Worm (Caenorhabditis elegans) whole organism, young adult: Measurements from ENCODE around the gene sre-32.

ENCODE experiments used
- D2030.7 ChIP-seq: fragments of 200-800 bp; sonication (Bioruptor generic); IDR thresholded peaks from 2 replicates; pipeline ENCODE4 v1.3.6; 2022; ENCODE audit warnings: missing genetic modification reagents, missing genetic modification characterization, missing compliant biosample characterization
- F23B12.7 ChIP-seq: sonication (generic microtip); optimal IDR thresholded peaks from 2 replicates; lab custom pipeline; 2017; ENCODE audit warnings: missing genetic modification characterization, mild to moderate bottlenecking, missing compliant biosample characterization, antibody characterized with exemption, moderate library complexity; ENCODE audit not compliant: insufficient read depth
- F57C9.4 ChIP-seq: sonication (generic microtip); optimal IDR thresholded peaks from 2 replicates; lab custom pipeline; 2017; ENCODE audit warnings: mild to moderate bottlenecking, missing genetic modification characterization, missing compliant biosample characterization
- K12H6.12 ChIP-seq: fragments of 200-800 bp; sonication (Bioruptor generic); optimal IDR thresholded peaks from 2 replicates; lab custom pipeline; 2018; ENCODE audit warnings: mild to moderate bottlenecking, missing genetic modification characterization, missing compliant biosample characterization
- Y53G8AR.9 ChIP-seq: fragments of 200-800 bp; sonication (Bioruptor generic); conservative IDR thresholded peaks from 2 replicates; pipeline ENCODE4 v1.3.6; 2022; ENCODE audit warnings: missing genetic modification reagents, missing genetic modification characterization, missing compliant biosample characterization
- Y67H2A.10 ChIP-seq: fragments of 200-800 bp; sonication (Bioruptor generic); conservative IDR thresholded peaks from 2 replicates; pipeline ENCODE4 v1.3.6; 2022; ENCODE audit warnings: missing genetic modification reagents, missing genetic modification characterization, missing compliant biosample characterization
- aptf-2 ChIP-seq: fragments of 200-800 bp; sonication (Bioruptor generic); conservative IDR thresholded peaks from 2 replicates; pipeline ENCODE4 v1.3.6; 2022; ENCODE audit warnings: missing genetic modification reagents, missing genetic modification characterization, missing compliant biosample characterization
- athp-1 ChIP-seq: sonication (generic microtip); optimal IDR thresholded peaks from 2 replicates; lab custom pipeline; 2017; ENCODE audit warnings: mild to moderate bottlenecking, missing genetic modification characterization, missing compliant biosample characterization
- attf-5 ChIP-seq: fragments of 200-800 bp; sonication (Bioruptor generic); optimal IDR thresholded peaks from 2 replicates; lab custom pipeline; 2018; ENCODE audit warnings: mild to moderate bottlenecking, missing genetic modification characterization, missing compliant biosample characterization
- cebp-2 ChIP-seq: fragments of 200-800 bp; sonication (Bioruptor generic); IDR thresholded peaks from 2 replicates; pipeline ENCODE4 v1.3.6; 2022; ENCODE audit warnings: missing genetic modification characterization, missing compliant biosample characterization
- ceh-100 ChIP-seq: fragments of 200-800 bp; sonication (Bioruptor generic); IDR thresholded peaks from 2 replicates; pipeline ENCODE4 v1.3.6; 2022; ENCODE audit warnings: missing genetic modification reagents, missing genetic modification characterization, missing compliant biosample characterization
- ceh-91 ChIP-seq: fragments of 200-800 bp; sonication (Bioruptor generic); IDR thresholded peaks from 2 replicates; pipeline ENCODE4 v1.3.6; 2022; ENCODE audit warnings: missing genetic modification reagents, missing genetic modification characterization, missing compliant biosample characterization
- chd-7 ChIP-seq: sonication (generic microtip); optimal IDR thresholded peaks from 2 replicates; lab custom pipeline; 2016; ENCODE audit warnings: mild to moderate bottlenecking, missing genetic modification characterization, moderate library complexity, missing compliant biosample characterization
- die-1 ChIP-seq: sonication (generic microtip); optimal IDR thresholded peaks from 2 replicates; lab custom pipeline; 2016; ENCODE audit warnings: missing genotype, mild to moderate bottlenecking, missing genetic modification characterization, missing compliant biosample characterization
- dox-1 ChIP-seq: fragments of 200-800 bp; sonication (Bioruptor generic); IDR thresholded peaks from 2 replicates; pipeline ENCODE4 v1.3.6; 2022; ENCODE audit warnings: missing genetic modification reagents, missing genetic modification characterization, missing compliant biosample characterization
- egrh-3 ChIP-seq: fragments of 200-800 bp; sonication (Bioruptor generic); IDR thresholded peaks from 2 replicates; pipeline ENCODE4 v1.3.6; 2022; ENCODE audit warnings: missing genetic modification reagents, missing genetic modification characterization, missing compliant biosample characterization
- ekl-4 ChIP-seq: fragments of 200-800 bp; sonication (Bioruptor generic); IDR thresholded peaks from 2 replicates; pipeline ENCODE4 v1.3.6; 2022; ENCODE audit warnings: missing genetic modification reagents, missing genetic modification characterization, missing compliant biosample characterization
- ets-4 ChIP-seq: fragments of 200-800 bp; sonication (Bioruptor generic); optimal IDR thresholded peaks from 2 replicates; lab custom pipeline; 2018; ENCODE audit warnings: mild to moderate bottlenecking, missing genetic modification characterization, missing compliant biosample characterization
- him-1 ChIP-seq: sonication (generic microtip); optimal IDR thresholded peaks from 2 replicates; lab custom pipeline; 2016; ENCODE audit warnings: missing genotype, missing genetic modification reagents, missing genetic modification characterization, missing compliant biosample characterization
- let-607 ChIP-seq, 2 experiments: fragments of 200-800 bp in 1 of 2; sonication (Bioruptor generic) in 1 of 2; sonication (generic microtip) in 1 of 2; optimal IDR thresholded peaks; 2 replicates each; lab custom pipeline; 2016 to 2018; ENCODE audit warnings: mild to moderate bottlenecking in 2 of 2, missing compliant biosample characterization in 2 of 2, missing genetic modification characterization in 2 of 2, moderate library complexity in 2 of 2, missing genotype in 1 of 2
- nhr-80 ChIP-seq: sonication (generic microtip); optimal IDR thresholded peaks from 2 replicates; lab custom pipeline; 2016; ENCODE audit warnings: missing genetic modification characterization, missing compliant biosample characterization
- pha-4 ChIP-seq: fragments of 150-350 bp; sonication (generic microtip); optimal IDR thresholded peaks from 2 replicates; lab custom pipeline; 2014; ENCODE audit warnings: missing biosample characterization, missing genetic modification reagents, missing genetic modification characterization
- rpc-1 ChIP-seq, 2 experiments: fragments of 150-350 bp in 1 of 2; sonication (generic microtip) in 1 of 2; optimal IDR thresholded peaks; 2 replicates each; lab custom pipeline; 2014 to 2018; ENCODE audit warnings: missing biosample characterization in 1 of 2, missing genetic modification characterization in 1 of 2, missing genetic modification reagents in 1 of 2, missing genotype in 1 of 2
- snpc-4 ChIP-seq, 5 experiments: fragments of 150-350 bp in 1 of 5; sonication (generic microtip) in 4 of 5; optimal IDR thresholded peaks; 2 replicates each; lab custom pipeline; 2014 to 2018; ENCODE audit warnings: missing genetic modification characterization in 5 of 5, missing biosample characterization in 3 of 5, antibody characterized with exemption in 2 of 5, mild to moderate bottlenecking in 2 of 5, missing compliant biosample characterization in 2 of 5, missing genotype in 2 of 5, moderate library complexity in 2 of 5, missing genetic modification reagents in 1 of 5
- sptf-2 ChIP-seq: fragments of 200-800 bp; sonication (Bioruptor generic); optimal IDR thresholded peaks from 2 replicates; lab custom pipeline; 2018; ENCODE audit warnings: mild to moderate bottlenecking, missing genetic modification characterization, missing compliant biosample characterization
- tlf-1 ChIP-seq: fragments of 200-800 bp; sonication (Bioruptor generic); optimal IDR thresholded peaks from 2 replicates; lab custom pipeline; 2018; ENCODE audit warnings: mild to moderate bottlenecking, missing genetic modification characterization, missing compliant biosample characterization
- zfh-2 ChIP-seq: fragments of 200-800 bp; sonication (Bioruptor generic); conservative IDR thresholded peaks from 2 replicates; pipeline ENCODE4 v1.3.6; 2022; ENCODE audit warnings: missing genetic modification reagents, missing genetic modification characterization, missing compliant biosample characterization
- ztf-6 ChIP-seq: fragments of 200-800 bp; sonication (Bioruptor generic); IDR thresholded peaks from 2 replicates; pipeline ENCODE4 v1.3.6; 2022; ENCODE audit warnings: missing genetic modification reagents, missing genetic modification characterization, missing compliant biosample characterization

The sre-32 gene

DNA sequence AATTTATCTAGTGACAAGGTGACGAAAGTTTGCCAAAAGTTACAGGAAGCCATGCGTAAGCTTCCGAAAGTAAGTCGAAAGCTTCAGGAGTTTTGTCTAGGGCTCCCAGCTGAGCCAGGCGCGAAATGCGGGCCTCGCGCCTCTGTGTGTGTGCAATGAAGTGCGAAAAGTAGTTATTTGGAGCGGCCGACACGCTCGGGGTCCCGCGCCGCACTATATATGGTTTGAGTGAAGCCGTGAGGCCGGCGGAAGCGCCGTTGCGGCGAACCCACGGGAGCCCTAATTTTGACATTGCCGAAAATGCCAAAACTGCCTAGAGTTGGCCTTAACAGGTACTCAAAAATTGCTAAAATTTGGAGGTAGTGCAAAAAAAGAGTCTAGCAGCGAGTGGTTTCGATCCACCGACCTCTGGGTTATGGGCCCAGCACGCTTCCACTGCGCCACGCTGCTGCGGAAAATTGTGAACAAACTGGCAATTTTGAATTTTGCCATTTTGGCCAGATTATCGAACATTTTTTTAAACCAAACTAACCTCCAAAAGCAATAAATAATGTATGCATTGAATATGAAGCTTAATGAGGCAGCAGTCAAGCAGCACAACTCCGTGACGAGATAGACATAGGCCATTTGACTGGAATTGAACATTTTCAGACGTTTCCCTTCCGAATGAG, 21.2 kb downstream of the sre-32 start (continued):
- peak; percentile 62 for TF ChIP-seq rpc-1 (optimal IDR thresholded peaks at IDR 0.05; lab: Kevin White, UChicago)
- TF ChIP-seq rpc-1 (tag; optimal IDR thresholded peaks at IDR 0.05; lab: Kevin White, UChicago): peak; percentile 75
- no peak for TF ChIP-seq K12H6.12 (tag; lab: Kevin White, UChicago)
- TF ChIP-seq egrh-3: no peak
- TF ChIP-seq nhr-80: no peak
- TF ChIP-seq ets-4 (GFP tag; lab: Kevin White, UChicago): no peak
- TF ChIP-seq Y67H2A.10 (GFP tag; lab: Robert Waterston, UW): no peak
- TF ChIP-seq dox-1 (GFP tag; lab: Robert Waterston, UW): peak; percentile 26; the same call in 1 of the 2 replicates
- TF ChIP-seq athp-1: no peak
- no peak for TF ChIP-seq ztf-6 (GFP tag; lab: Robert Waterston, UW)

DNA sequence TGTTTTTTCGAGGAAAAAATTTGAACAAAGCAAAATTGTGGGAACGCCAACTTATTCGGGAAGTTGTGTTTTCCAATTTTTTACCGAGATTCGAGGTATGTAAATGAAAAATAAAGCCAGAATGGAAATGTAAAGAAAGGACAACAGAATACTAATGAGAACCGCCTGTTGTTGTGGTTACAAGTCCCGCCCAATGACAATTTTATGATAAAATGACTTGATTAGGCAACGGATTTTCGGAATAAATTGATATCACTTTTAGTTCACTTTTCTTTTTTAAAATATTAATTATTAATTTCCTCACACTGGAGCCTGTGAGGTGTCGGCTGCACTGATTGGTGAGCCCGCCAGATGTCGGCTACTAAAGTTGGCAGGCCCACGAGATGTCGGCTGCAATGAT, 24.2 kb downstream of the sre-32 start, which contains the start of gene dct-12:
Gene dct-12 (minus strand): TSS at position 101 of the 400 bp plus-strand sequence.
- TF ChIP-seq ceh-91 (GFP tag; lab: Robert Waterston, UW) (no peak), snpc-4 (GFP tag; optimal IDR thresholded peaks at IDR 0.05; lab: Kevin White, UChicago) (no peak), snpc-4 (tag; optimal IDR thresholded peaks at IDR 0.05; lab: Kevin White, UChicago) (peak in 1 of 4 experiments; percentile 35)

DNA sequence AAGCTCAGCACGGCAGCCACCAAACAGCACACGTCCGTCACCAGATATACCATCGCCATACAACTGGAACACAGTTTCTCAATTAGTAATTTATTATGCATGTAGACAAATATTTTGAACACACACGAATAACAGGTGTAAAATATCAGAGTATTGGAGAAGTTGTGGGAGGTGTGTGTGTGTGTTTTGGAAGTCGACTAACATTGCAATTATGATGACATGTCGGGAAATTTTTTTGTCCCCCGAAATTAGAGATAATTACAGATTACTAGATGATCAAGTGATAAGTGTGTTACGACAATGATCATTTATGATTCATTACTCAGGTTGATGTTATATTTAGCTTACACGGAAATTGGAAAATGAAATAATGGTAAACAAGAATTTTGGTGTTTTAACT, 26.8 kb downstream of the sre-32 start, which contains the start of gene Y57A10C.8:
Gene Y57A10C.8 (minus strand): TSS at position 101 of the 400 bp plus-strand sequence.
- TF ChIP-seq cebp-2 (GFP tag; lab: Robert Waterston, UW) (no peak), ceh-100 (GFP tag; lab: Robert Waterston, UW) (no peak), D2030.7 (no peak), snpc-4 (GFP tag; optimal IDR thresholded peaks at IDR 0.05; lab: Kevin White, UChicago) (no peak), snpc-4 (tag; optimal IDR thresholded peaks at IDR 0.05; lab: Kevin White, UChicago) (no peak), zfh-2 (GFP tag; lab: Robert Waterston, UW) (no peak), sptf-2 (no peak), pha-4 (tag; lab: Kevin White, UChicago) (no peak), tlf-1 (GFP tag; lab: Kevin White, UChicago) (no peak), aptf-2 (GFP tag; lab: Robert Waterston, UW) (no peak), ets-4 (GFP tag; lab: Kevin White, UChicago) (no peak), die-1 (tag; lab: Kevin White, UChicago) (no peak), Y53G8AR.9 (GFP tag; lab: Robert Waterston, UW) (no peak), F57C9.4 (tag; lab: Kevin White, UChicago) (no peak), attf-5 (GFP tag; lab: Kevin White, UChicago) (no peak), him-1 (tag; lab: Kevin White, UChicago) (no peak)

DNA sequence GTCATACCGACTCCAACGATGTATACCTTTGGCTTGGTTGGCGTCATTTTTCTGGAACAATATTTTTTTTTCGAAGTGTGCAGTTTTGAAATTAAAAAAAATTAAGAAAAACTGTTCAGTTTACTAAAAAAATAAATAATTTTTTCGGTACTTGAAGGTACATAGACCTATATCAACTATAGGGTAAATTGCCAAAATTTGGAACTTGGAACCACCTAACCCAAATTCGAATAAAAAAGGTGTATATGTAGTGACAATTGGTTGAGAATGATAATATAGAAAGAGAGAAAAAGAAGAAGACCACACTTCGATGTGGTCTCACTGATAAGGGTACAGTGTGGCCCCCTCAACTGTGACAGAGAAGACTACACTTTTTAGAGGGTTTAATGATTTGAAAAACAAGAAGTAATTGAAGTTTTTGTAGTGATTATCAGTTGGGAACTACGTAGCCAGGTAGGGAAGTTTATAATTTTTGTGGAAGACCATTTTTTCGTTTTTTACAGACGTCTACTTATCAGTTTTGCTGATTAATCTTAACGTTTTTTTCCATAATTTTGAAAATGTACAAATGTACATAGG, 30.8 kb downstream of the sre-32 start, which contains the start of gene daf-22:
Gene daf-22 (minus strand): TSS at position 51 of the 579 bp plus-strand sequence.
- peak; percentile 78 for TF ChIP-seq nhr-80
- no peak for TF ChIP-seq F23B12.7
- TF ChIP-seq let-607 (tag; optimal IDR thresholded peaks at IDR 0.05; lab: Kevin White, UChicago): peak in 1 of 2 experiments; percentile 23
- TF ChIP-seq rpc-1 (optimal IDR thresholded peaks at IDR 0.05; lab: Kevin White, UChicago): no peak
- TF ChIP-seq rpc-1 (tag; optimal IDR thresholded peaks at IDR 0.05; lab: Kevin White, UChicago): no peak
- TF ChIP-seq ekl-4 (GFP tag; lab: Robert Waterston, UW): no peak
- no peak for TF ChIP-seq chd-7 (tag; lab: Kevin White, UChicago)
- no peak for TF ChIP-seq athp-1
